Fruit fly (Drosophila melanogaster) whole organism, prepupa: ENCODE measurements around the gene CG14963.
A peak's percentile ranks its signal among the peaks of the same experiment; 100 is the strongest.

Source experiments
- CG11294 ChIP-seq: fragments of 200-800 bp; sonication (Bioruptor generic); IDR thresholded peaks from 2 replicates; pipeline ENCODE4 v1.3.6; 2022; ENCODE audit warnings: missing biosample characterization, missing genetic modification characterization
- CG1621 ChIP-seq: fragments of 200-800 bp; sonication (Bioruptor generic); optimal IDR thresholded peaks from 3 replicates; lab custom pipeline; 2018; ENCODE audit warnings: missing biosample characterization, mild to moderate bottlenecking, missing genetic modification characterization
- CG16779 ChIP-seq: fragments of 200-800 bp; sonication (Bioruptor generic); optimal IDR thresholded peaks from 3 replicates; lab custom pipeline; 2017; ENCODE audit warnings: missing biosample characterization, mild to moderate bottlenecking, missing genetic modification characterization
- CG3032 ChIP-seq: fragments of 200-800 bp; optimal IDR thresholded peaks from 2 replicates; lab custom pipeline; 2019; ENCODE audit warnings: missing biosample characterization, mild to moderate bottlenecking, missing genetic modification characterization, moderate library complexity
- CG31627 ChIP-seq: fragments of 200-800 bp; sonication (Bioruptor generic); optimal IDR thresholded peaks from 3 replicates; lab custom pipeline; 2016; ENCODE audit warnings: missing biosample characterization, missing genetic modification characterization
- CG34406 ChIP-seq: fragments of 200-800 bp; sonication (Bioruptor generic); optimal IDR thresholded peaks from 3 replicates; lab custom pipeline; 2016; ENCODE audit warnings: missing biosample characterization, missing genetic modification characterization
- CG6276 ChIP-seq: fragments of 200-800 bp; sonication (Bioruptor generic); optimal IDR thresholded peaks from 2 replicates; lab custom pipeline; 2017; ENCODE audit warnings: missing biosample characterization, mild to moderate bottlenecking, missing genetic modification characterization
- CG6808 ChIP-seq: fragments of 200-800 bp; sonication (Bioruptor generic); optimal IDR thresholded peaks from 3 replicates; lab custom pipeline; 2017; ENCODE audit warnings: missing biosample characterization, missing genetic modification characterization, mild to moderate bottlenecking, moderate library complexity, missing genetic modification reagents
- CG6854 ChIP-seq: fragments of 200-800 bp; sonication (Bioruptor generic); optimal IDR thresholded peaks from 2 replicates; lab custom pipeline; 2017; ENCODE audit warnings: missing biosample characterization, mild to moderate bottlenecking, missing genetic modification characterization
- CG8319 ChIP-seq: fragments of 200-800 bp; sonication (Bioruptor generic); optimal IDR thresholded peaks from 3 replicates; lab custom pipeline; 2016; ENCODE audit warnings: missing biosample characterization, missing genetic modification characterization
- CG8632 ChIP-seq: fragments of 200-800 bp; sonication (Bioruptor generic); optimal IDR thresholded peaks from 3 replicates; lab custom pipeline; 2016; ENCODE audit warnings: missing biosample characterization, missing genetic modification characterization
- CG9139 ChIP-seq: fragments of 200-800 bp; sonication (Bioruptor generic); optimal IDR thresholded peaks from 3 replicates; lab custom pipeline; 2017; ENCODE audit warnings: missing biosample characterization, mild to moderate bottlenecking, missing genetic modification characterization
- Eip75B ChIP-seq: fragments of 200-800 bp; sonication (Bioruptor generic); optimal IDR thresholded peaks from 3 replicates; lab custom pipeline; 2016; ENCODE audit warnings: missing biosample characterization, missing genetic modification characterization
- Ets21C ChIP-seq: fragments of 200-800 bp; sonication (Bioruptor generic); optimal IDR thresholded peaks from 3 replicates; lab custom pipeline; 2016; ENCODE audit warnings: missing biosample characterization, missing genetic modification characterization
- Ets96B ChIP-seq: fragments of 200-800 bp; optimal IDR thresholded peaks from 2 replicates; lab custom pipeline; 2019; ENCODE audit warnings: missing biosample characterization, mild to moderate bottlenecking, missing genetic modification characterization, moderate library complexity
- Gug ChIP-seq: fragments of 200-800 bp; sonication (Bioruptor generic); IDR thresholded peaks from 2 replicates; pipeline ENCODE4 v1.3.6; 2022; ENCODE audit warnings: missing biosample characterization, missing genetic modification characterization
- Hr39 ChIP-seq: fragments of 200-800 bp; sonication (Bioruptor generic); optimal IDR thresholded peaks from 2 replicates; lab custom pipeline; 2016; ENCODE audit warnings: missing biosample characterization, missing genetic modification characterization
- Hr4 ChIP-seq: fragments of 200-800 bp; sonication (Bioruptor generic); optimal IDR thresholded peaks from 3 replicates; lab custom pipeline; 2016; ENCODE audit warnings: missing biosample characterization, missing genetic modification characterization
- Lpt ChIP-seq: fragments of 200-800 bp; sonication (Bioruptor generic); optimal IDR thresholded peaks from 3 replicates; lab custom pipeline; 2016; ENCODE audit warnings: missing biosample characterization, missing genetic modification characterization
- OdsH ChIP-seq: fragments of 200-800 bp; sonication (Bioruptor generic); optimal IDR thresholded peaks from 3 replicates; lab custom pipeline; 2016; ENCODE audit warnings: missing biosample characterization, missing genetic modification characterization
- Smox ChIP-seq: fragments of 200-800 bp; sonication (Bioruptor generic); optimal IDR thresholded peaks from 3 replicates; lab custom pipeline; 2016; ENCODE audit warnings: missing biosample characterization, missing genetic modification characterization
- Sox102F ChIP-seq: fragments of 200-800 bp; sonication (Bioruptor generic); optimal IDR thresholded peaks from 2 replicates; lab custom pipeline; 2016; ENCODE audit warnings: missing biosample characterization, mild to moderate bottlenecking, missing genetic modification characterization
- cyc ChIP-seq: fragments of 200-800 bp; sonication (Bioruptor generic); optimal IDR thresholded peaks from 3 replicates; lab custom pipeline; 2016; ENCODE audit warnings: missing biosample characterization, missing genetic modification characterization
- esn ChIP-seq: fragments of 200-800 bp; sonication (Bioruptor generic); optimal IDR thresholded peaks from 2 replicates; lab custom pipeline; 2016; ENCODE audit warnings: missing biosample characterization, mild to moderate bottlenecking, missing genetic modification characterization, moderate library complexity
- fd85E ChIP-seq: fragments of 200-800 bp; sonication (Bioruptor generic); optimal IDR thresholded peaks from 3 replicates; lab custom pipeline; 2016; ENCODE audit warnings: missing biosample characterization, missing genetic modification characterization
- fkh ChIP-seq: fragments of 200-800 bp; sonication (Bioruptor generic); optimal IDR thresholded peaks from 3 replicates; lab custom pipeline; 2017; ENCODE audit warnings: missing biosample characterization, mild to moderate bottlenecking, missing genetic modification characterization, moderate library complexity
- lz ChIP-seq: fragments of 200-800 bp; sonication (Bioruptor generic); optimal IDR thresholded peaks from 3 replicates; lab custom pipeline; 2016; ENCODE audit warnings: missing biosample characterization, missing genetic modification characterization
- net ChIP-seq: fragments of 200-800 bp; sonication (Bioruptor generic); optimal IDR thresholded peaks from 3 replicates; lab custom pipeline; 2016; ENCODE audit warnings: missing biosample characterization, missing genetic modification characterization
- pdm3 ChIP-seq: fragments of 200-800 bp; sonication (Bioruptor generic); optimal IDR thresholded peaks from 3 replicates; lab custom pipeline; 2016; ENCODE audit warnings: missing biosample characterization, missing genetic modification characterization
- salr ChIP-seq, 2 experiments: fragments of 200-800 bp; sonication (Bioruptor generic); optimal IDR thresholded peaks; 3 replicates each; lab custom pipeline; 2016 to 2018; ENCODE audit warnings: missing biosample characterization in 2 of 2, missing genetic modification characterization in 2 of 2, mild to moderate bottlenecking in 1 of 2
- ss ChIP-seq, 2 experiments: fragments of 200-800 bp; sonication (Bioruptor generic); optimal IDR thresholded peaks; 2 replicates in 1 of 2; 3 replicates in 1 of 2; lab custom pipeline; 2017 to 2018; ENCODE audit warnings: mild to moderate bottlenecking in 2 of 2, missing biosample characterization in 2 of 2, missing genetic modification characterization in 2 of 2, moderate library complexity in 1 of 2
- topi ChIP-seq: fragments of 200-800 bp; sonication (Bioruptor generic); optimal IDR thresholded peaks from 3 replicates; lab custom pipeline; 2016; ENCODE audit warnings: missing biosample characterization, missing genetic modification characterization
- vri ChIP-seq: fragments of 200-800 bp; sonication (Bioruptor generic); optimal IDR thresholded peaks from 3 replicates; lab custom pipeline; 2016; ENCODE audit warnings: missing biosample characterization, mild to moderate bottlenecking, missing genetic modification characterization

The CG14963 gene

dm6 chr3L:3192912-3193311, 20.6 kb upstream of the CG14963 start, which contains the start of gene Hsp83 (continued):
- TF ChIP-seq Lpt: peak; percentile 32
- TF ChIP-seq ss (GFP tag; optimal IDR thresholded peaks at IDR 0.05; lab: Kevin White, UChicago): peak; percentile 98
- peak; percentile 75 for TF ChIP-seq Hr39 (GFP tag; lab: Kevin White, UChicago)
- peak; percentile 93 for TF ChIP-seq CG34406 (GFP tag; lab: Kevin White, UChicago)
- TF ChIP-seq CG6276 (GFP tag; lab: Kevin White, UChicago): no peak
- TF ChIP-seq lz (GFP tag; lab: Kevin White, UChicago): peak; percentile 93
- peak; percentile 98 for TF ChIP-seq CG9139 (GFP tag; lab: Kevin White, UChicago)
- peak; percentile 94 for TF ChIP-seq fd85E (GFP tag; lab: Kevin White, UChicago)
- TF ChIP-seq Smox (GFP tag; lab: Kevin White, UChicago): peak; percentile 88
- TF ChIP-seq vri (GFP tag; lab: Kevin White, UChicago): peak; percentile 98
- peak; percentile 93 for TF ChIP-seq CG6808
- peak; percentile 100 for TF ChIP-seq CG6854 (GFP tag; lab: Kevin White, UChicago)
- TF ChIP-seq, all 60 proteins: peak for 57

dm6 chr3L:3192333-3192894, 20.1 kb upstream of the CG14963 start, which contains the start of gene CG14965:
TSS of gene CG14965 (minus strand) at chr3L:3192491.
- TF ChIP-seq lz (GFP tag; lab: Kevin White, UChicago) (no peak), CG11294 (GFP tag; lab: Robert Waterston, UW) (no peak), fkh (GFP tag; lab: Kevin White, UChicago) (peak; percentile 85), Ets21C (no peak), Sox102F (no peak), OdsH (GFP tag; lab: Kevin White, UChicago) (no peak)

- TF ChIP-seq Gug (GFP tag; lab: Robert Waterston, UW): no peak
- no peak for TF ChIP-seq Sox102F
- TF ChIP-seq, all 60 proteins: peak for 0
Observed at dm6 chr3L:3189647-3190046, 17.3 kb upstream of the CG14963 start, which contains the start of the genes CG42525 and CG14958. TSS of gene CG42525 (minus strand) at chr3L:3189747. TSS of gene CG14958 (plus strand) at chr3L:3189978.

dm6 chr3L:3187263-3187662, 14.9 kb upstream of the CG14963 start, which contains the start of gene CG14957:
TSS of gene CG14957 (plus strand) at chr3L:3187563.
- TF ChIP-seq CG11294 (GFP tag; lab: Robert Waterston, UW) (no peak), Eip75B (GFP tag; lab: Kevin White, UChicago) (no peak), esn (GFP tag; lab: Kevin White, UChicago) (no peak), CG8319 (no peak), fkh (GFP tag; lab: Kevin White, UChicago) (no peak), CG6854 (GFP tag; lab: Kevin White, UChicago) (peak; percentile 0)

dm6 chr3L:3186364-3186763, 14.0 kb upstream of the CG14963 start, which contains the start of gene CG32284:
TSS of gene CG32284 (plus strand) at chr3L:3186664.
- TF ChIP-seq CG6854 (GFP tag; lab: Kevin White, UChicago): no peak
- no peak for TF ChIP-seq CG16779
- no peak for TF ChIP-seq CG31627 (GFP tag; lab: Kevin White, UChicago)
- no peak for TF ChIP-seq topi
- no peak for TF ChIP-seq Hr4
- TF ChIP-seq net (GFP tag; lab: Kevin White, UChicago): no peak

- TF ChIP-seq CG8632 (GFP tag; lab: Kevin White, UChicago): no peak
- TF ChIP-seq Lpt: no peak
- TF ChIP-seq cyc (GFP tag; lab: Kevin White, UChicago): no peak
- no peak for TF ChIP-seq CG1621 (tag; lab: Kevin White, UChicago)
- TF ChIP-seq CG6276 (GFP tag; lab: Kevin White, UChicago): no peak
- TF ChIP-seq salr (GFP tag; optimal IDR thresholded peaks at IDR 0.05; lab: Kevin White, UChicago): no peak
- TF ChIP-seq CG9139 (GFP tag; lab: Kevin White, UChicago): no peak
- no peak for TF ChIP-seq pdm3 (GFP tag; lab: Kevin White, UChicago)
- TF ChIP-seq CG8319: no peak
- TF ChIP-seq CG3032 (tag; lab: Kevin White, UChicago): no peak
- no peak for TF ChIP-seq Gug (GFP tag; lab: Robert Waterston, UW)
- TF ChIP-seq lz (GFP tag; lab: Kevin White, UChicago): no peak
- no peak for TF ChIP-seq Sox102F
- TF ChIP-seq Ets96B (tag; lab: Kevin White, UChicago): no peak
- TF ChIP-seq, all 60 proteins: peak for 0
Observed at dm6 chr3L:3184104-3184503, 11.8 kb upstream of the CG14963 start, which contains the start of gene CG42494. TSS of gene CG42494 (plus strand) at chr3L:3184404.
